Worm (Caenorhabditis elegans): ENCODE data around the gene srg-69.

- TF ChIP-seq tab-1 (GFP tag; IDR thresholded peaks at IDR 0.05): no peak
- no peak for TF ChIP-seq ztf-23 (GFP tag; IDR thresholded peaks at IDR 0.05)
- no peak for TF ChIP-seq flt-1 (GFP tag; IDR thresholded peaks at IDR 0.05)
- TF ChIP-seq klf-2 (GFP tag; conservative IDR thresholded peaks at IDR 0.05): no peak
- TF ChIP-seq cog-1 (tag; optimal IDR thresholded peaks at IDR 0.05): no peak
- no peak for TF ChIP-seq T22C8.4 (GFP tag; IDR thresholded peaks at IDR 0.05)
- no peak for TF ChIP-seq ref-1 (GFP tag; conservative IDR thresholded peaks at IDR 0.05)
- no peak for TF ChIP-seq med-1 (GFP tag; optimal IDR thresholded peaks at IDR 0.05; ENCODE audit: insufficient read depth)
These were observed 32.7 kb upstream of the srg-69 start, which contains the start of gene vhp-1 for ce11 chrII:5322732-5323326.

All from whole organism, midembryonic.